Worm (Caenorhabditis elegans) whole organism, young adult: ENCODE data around the gene ins-8.

Source experiments
- B0336.3 ChIP-seq: fragments of 200-800 bp; sonication (Bioruptor generic); IDR thresholded peaks from 2 replicates; pipeline ENCODE4 v1.3.6; 2022; ENCODE audit warnings: missing genetic modification characterization, missing compliant biosample characterization
- F22D6.2 ChIP-seq: sonication (generic microtip); optimal IDR thresholded peaks from 2 replicates; lab custom pipeline; 2016; ENCODE audit warnings: mild to moderate bottlenecking, missing genetic modification characterization, missing compliant biosample characterization
- F33H1.4 ChIP-seq: fragments of 200-800 bp; sonication (Bioruptor generic); IDR thresholded peaks from 2 replicates; pipeline ENCODE4 v1.3.6; 2022; ENCODE audit warnings: missing genetic modification reagents, missing genetic modification characterization, missing compliant biosample characterization
- F55B11.4 ChIP-seq: sonication (generic microtip); optimal IDR thresholded peaks from 2 replicates; lab custom pipeline; 2016; ENCODE audit warnings: missing compliant biosample characterization, missing genetic modification characterization, borderline replicate concordance; ENCODE audit not compliant: insufficient read depth
- Y53G8AR.9 ChIP-seq: fragments of 200-800 bp; sonication (Bioruptor generic); conservative IDR thresholded peaks from 2 replicates; pipeline ENCODE4 v1.3.6; 2022; ENCODE audit warnings: missing genetic modification reagents, missing genetic modification characterization, missing compliant biosample characterization
- akir-1 ChIP-seq: fragments of 200-800 bp; sonication (Bioruptor generic); optimal IDR thresholded peaks from 2 replicates; lab custom pipeline; 2018; ENCODE audit warnings: mild to moderate bottlenecking, missing genetic modification characterization, moderate library complexity, missing compliant biosample characterization
- ama-1 ChIP-seq, 3 experiments: fragments of 150-350 bp in 1 of 3; sonication (generic microtip) in 2 of 3; optimal IDR thresholded peaks; 2 replicates each; lab custom pipeline; 2014 to 2018; ENCODE audit warnings: missing biosample characterization in 2 of 3, missing genetic modification characterization in 2 of 3, missing genetic modification reagents in 2 of 3
- attf-3 ChIP-seq: fragments of 200-800 bp; sonication (Bioruptor generic); conservative IDR thresholded peaks from 2 replicates; pipeline ENCODE4 v1.3.6; 2022; ENCODE audit warnings: missing genetic modification reagents, missing genetic modification characterization, missing compliant biosample characterization
- attf-5 ChIP-seq: fragments of 200-800 bp; sonication (Bioruptor generic); optimal IDR thresholded peaks from 2 replicates; lab custom pipeline; 2018; ENCODE audit warnings: mild to moderate bottlenecking, missing genetic modification characterization, missing compliant biosample characterization
- attf-6 ChIP-seq: fragments of 200-800 bp; sonication (Bioruptor generic); IDR thresholded peaks from 2 replicates; pipeline ENCODE4 v1.3.6; 2022; ENCODE audit warnings: missing genetic modification reagents, missing genetic modification characterization, missing compliant biosample characterization
- bed-1 ChIP-seq: fragments of 200-800 bp; sonication (Bioruptor generic); IDR thresholded peaks from 2 replicates; pipeline ENCODE4 v1.3.6; 2022; ENCODE audit warnings: missing genetic modification reagents, missing genetic modification characterization, missing compliant biosample characterization
- bed-2 ChIP-seq: fragments of 200-800 bp; sonication (Bioruptor generic); IDR thresholded peaks from 2 replicates; pipeline ENCODE4 v1.3.6; 2022; ENCODE audit warnings: missing genetic modification reagents, missing genetic modification characterization, missing compliant biosample characterization
- cebp-1 ChIP-seq, 2 experiments: fragments of 200-800 bp in 1 of 2; sonication (Bioruptor generic) in 1 of 2; sonication (generic microtip) in 1 of 2; IDR thresholded peaks in 1 of 2; optimal IDR thresholded peaks in 1 of 2; 2 replicates each; pipeline versions ENCODE4 v1.3.6 to Lab custom; 2017 to 2022; ENCODE audit warnings: missing compliant biosample characterization in 2 of 2, missing genetic modification characterization in 2 of 2, mild to moderate bottlenecking in 1 of 2, missing genetic modification reagents in 1 of 2, moderate library complexity in 1 of 2
- ceh-58 ChIP-seq: fragments of 200-800 bp; sonication (Bioruptor generic); IDR thresholded peaks from 2 replicates; pipeline ENCODE4 v1.3.6; 2022; ENCODE audit warnings: missing genetic modification characterization, missing compliant biosample characterization
- die-1 ChIP-seq: sonication (generic microtip); optimal IDR thresholded peaks from 2 replicates; lab custom pipeline; 2016; ENCODE audit warnings: missing genotype, mild to moderate bottlenecking, missing genetic modification characterization, missing compliant biosample characterization
- egl-18 ChIP-seq: fragments of 200-800 bp; sonication (Bioruptor generic); IDR thresholded peaks from 2 replicates; pipeline ENCODE4 v1.3.6; 2022; ENCODE audit warnings: missing genetic modification reagents, missing genetic modification characterization, missing compliant biosample characterization
- egl-44 ChIP-seq: fragments of 200-800 bp; sonication (Bioruptor generic); IDR thresholded peaks from 2 replicates; pipeline ENCODE4 v1.3.6; 2022; ENCODE audit warnings: missing genetic modification reagents, missing genetic modification characterization, missing compliant biosample characterization
- egrh-3 ChIP-seq: fragments of 200-800 bp; sonication (Bioruptor generic); IDR thresholded peaks from 2 replicates; pipeline ENCODE4 v1.3.6; 2022; ENCODE audit warnings: missing genetic modification reagents, missing genetic modification characterization, missing compliant biosample characterization
- ets-4 ChIP-seq: fragments of 200-800 bp; sonication (Bioruptor generic); optimal IDR thresholded peaks from 2 replicates; lab custom pipeline; 2018; ENCODE audit warnings: mild to moderate bottlenecking, missing genetic modification characterization, missing compliant biosample characterization
- fkh-3 ChIP-seq: sonication (generic microtip); optimal IDR thresholded peaks from 2 replicates; lab custom pipeline; 2016; ENCODE audit warnings: mild to moderate bottlenecking, missing genetic modification characterization, missing compliant biosample characterization
- gei-17 ChIP-seq: fragments of 200-800 bp; sonication (Bioruptor generic); optimal IDR thresholded peaks from 2 replicates; lab custom pipeline; 2018; ENCODE audit warnings: mild to moderate bottlenecking, missing genetic modification characterization, missing compliant biosample characterization
- hlh-12 ChIP-seq: sonication (generic microtip); optimal IDR thresholded peaks from 2 replicates; lab custom pipeline; 2016; ENCODE audit warnings: missing genetic modification characterization, missing compliant biosample characterization
- hmg-20 ChIP-seq: fragments of 200-800 bp; sonication (Bioruptor generic); IDR thresholded peaks from 2 replicates; pipeline ENCODE4 v1.3.6; 2022; ENCODE audit warnings: missing genetic modification reagents, missing genetic modification characterization, missing compliant biosample characterization
- hsf-1 ChIP-seq: fragments of 200-800 bp; sonication (Bioruptor generic); IDR thresholded peaks from 2 replicates; pipeline ENCODE4 v1.3.6; 2022; ENCODE audit warnings: missing genetic modification reagents, missing genetic modification characterization, missing compliant biosample characterization
- lin-35 ChIP-seq, 3 experiments: fragments of 150-350 bp in 2 of 3; sonication (generic microtip) in 1 of 3; optimal IDR thresholded peaks; 2 replicates each; lab custom pipeline; 2014 to 2018; ENCODE audit warnings: missing biosample characterization in 3 of 3, missing genetic modification characterization in 3 of 3, missing genetic modification reagents in 3 of 3
- lin-40 ChIP-seq: sonication (generic microtip); optimal IDR thresholded peaks from 2 replicates; lab custom pipeline; 2016; ENCODE audit warnings: missing genetic modification characterization, mild to moderate bottlenecking, missing compliant biosample characterization, missing genotype, missing genetic modification reagents
- lsl-1 ChIP-seq: fragments of 200-800 bp; sonication (Bioruptor generic); optimal IDR thresholded peaks from 2 replicates; lab custom pipeline; 2018; ENCODE audit warnings: mild to moderate bottlenecking, missing genetic modification characterization, moderate library complexity, missing compliant biosample characterization
- mxl-1 ChIP-seq: sonication (generic microtip); optimal IDR thresholded peaks from 2 replicates; lab custom pipeline; 2016; ENCODE audit warnings: missing genetic modification characterization, missing compliant biosample characterization
- nfya-2 ChIP-seq: fragments of 200-800 bp; sonication (Bioruptor generic); IDR thresholded peaks from 2 replicates; pipeline ENCODE4 v1.3.6; 2022; ENCODE audit warnings: missing genetic modification reagents, missing genetic modification characterization, missing compliant biosample characterization
- nhr-80 ChIP-seq: sonication (generic microtip); optimal IDR thresholded peaks from 2 replicates; lab custom pipeline; 2016; ENCODE audit warnings: missing genetic modification characterization, missing compliant biosample characterization
- pha-4 ChIP-seq: fragments of 150-350 bp; sonication (generic microtip); optimal IDR thresholded peaks from 2 replicates; lab custom pipeline; 2014; ENCODE audit warnings: missing biosample characterization, missing genetic modification reagents, missing genetic modification characterization
- repo-1 ChIP-seq: sonication (generic microtip); optimal IDR thresholded peaks from 2 replicates; lab custom pipeline; 2017; ENCODE audit warnings: mild to moderate bottlenecking, missing genetic modification characterization, missing compliant biosample characterization
- sptf-2 ChIP-seq: fragments of 200-800 bp; sonication (Bioruptor generic); optimal IDR thresholded peaks from 2 replicates; lab custom pipeline; 2018; ENCODE audit warnings: mild to moderate bottlenecking, missing genetic modification characterization, missing compliant biosample characterization
- tbp1 ChIP-seq: fragments of 200-800 bp; sonication (Bioruptor generic); optimal IDR thresholded peaks from 2 replicates; lab custom pipeline; 2018; ENCODE audit warnings: mild to moderate bottlenecking, missing genetic modification characterization, missing compliant biosample characterization
- unc-62 ChIP-seq: fragments of 150-350 bp; optimal IDR thresholded peaks from 2 replicates; lab custom pipeline; 2014; ENCODE audit warnings: missing biosample characterization, missing genetic modification reagents, missing genetic modification characterization
- xnd-1 ChIP-seq: sonication (generic microtip); optimal IDR thresholded peaks from 2 replicates; lab custom pipeline; 2016; ENCODE audit warnings: missing genotype, missing genetic modification reagents, missing genetic modification characterization, missing compliant biosample characterization
- zfh-2 ChIP-seq: fragments of 200-800 bp; sonication (Bioruptor generic); conservative IDR thresholded peaks from 2 replicates; pipeline ENCODE4 v1.3.6; 2022; ENCODE audit warnings: missing genetic modification reagents, missing genetic modification characterization, missing compliant biosample characterization
- ztf-22 ChIP-seq: fragments of 200-800 bp; sonication (Bioruptor generic); optimal IDR thresholded peaks from 2 replicates; lab custom pipeline; 2018; ENCODE audit warnings: mild to moderate bottlenecking, missing genetic modification characterization, moderate library complexity, missing compliant biosample characterization
- ztf-6 ChIP-seq: fragments of 200-800 bp; sonication (Bioruptor generic); IDR thresholded peaks from 2 replicates; pipeline ENCODE4 v1.3.6; 2022; ENCODE audit warnings: missing genetic modification reagents, missing genetic modification characterization, missing compliant biosample characterization

Gene ins-8

ce11 chrIV:9669969-9670368 is 10.8 kb downstream of the ins-8 start (continued):
- TF ChIP-seq egl-18 (0 out of 2 replicates have a peak, but pooled peaks have one; percentile 4), hsf-1 (GFP tag; lab: Robert Waterston, UW) (no peak), ama-1 (optimal IDR thresholded peaks at IDR 0.05; lab: Kevin White, UChicago) (no peak), ama-1 (GFP tag; optimal IDR thresholded peaks at IDR 0.05; lab: Kevin White, UChicago) (no peak), hmg-20 (GFP tag; lab: Robert Waterston, UW) (no peak), attf-3 (GFP tag; lab: Robert Waterston, UW) (no peak), ceh-58 (GFP tag; lab: Robert Waterston, UW) (no peak), akir-1 (GFP tag; lab: Kevin White, UChicago) (no peak), unc-62 (GFP tag; lab: Kevin White, UChicago) (no peak), zfh-2 (GFP tag; lab: Robert Waterston, UW) (no peak)
- TF ChIP-seq, all 124 proteins: peak for 13

- no peak for TF ChIP-seq fkh-3 (tag; lab: Kevin White, UChicago)
- no peak for TF ChIP-seq attf-6 (GFP tag; lab: Robert Waterston, UW)
- TF ChIP-seq cebp-1 (GFP tag; IDR thresholded peaks at IDR 0.05; lab: Robert Waterston, UW): no peak
- TF ChIP-seq cebp-1 (tag; optimal IDR thresholded peaks at IDR 0.05; lab: Kevin White, UChicago): peak; percentile 18
- no peak for TF ChIP-seq ztf-22
- TF ChIP-seq lin-35 (GFP tag; optimal IDR thresholded peaks at IDR 0.05; lab: Kevin White, UChicago): peak in 1 of 3 experiments; percentile 18
- peak; percentile 79 for TF ChIP-seq pha-4 (tag; lab: Kevin White, UChicago)
- TF ChIP-seq bed-2 (GFP tag; lab: Robert Waterston, UW): no peak
- TF ChIP-seq nhr-80: peak; percentile 46
- no peak for TF ChIP-seq repo-1
- TF ChIP-seq F33H1.4 (GFP tag; lab: Robert Waterston, UW): no peak
- TF ChIP-seq F55B11.4 (tag; lab: Kevin White, UChicago): no peak
- TF ChIP-seq bed-1 (GFP tag; lab: Robert Waterston, UW): no peak
Observed at ce11 chrIV:9668103-9668672, 12.6 kb downstream of the ins-8 start.

ce11 chrIV:9667084-9667483 is 13.7 kb downstream of the ins-8 start:
- no peak for TF ChIP-seq ztf-6 (GFP tag; lab: Robert Waterston, UW)
- no peak for TF ChIP-seq nfya-2
- no peak for TF ChIP-seq sptf-2
- TF ChIP-seq ztf-22: no peak
- TF ChIP-seq attf-5: no peak
- TF ChIP-seq tbp1 (GFP tag; lab: Kevin White, UChicago): no peak
- no peak for TF ChIP-seq lin-40

ce11 chrIV:9659999-9660398 is 20.7 kb downstream of the ins-8 start:
- TF ChIP-seq tbp1 (GFP tag; lab: Kevin White, UChicago) (no peak), xnd-1 (no peak), die-1 (tag; lab: Kevin White, UChicago) (no peak), Y53G8AR.9 (GFP tag; lab: Robert Waterston, UW) (no peak), cebp-1 (GFP tag; IDR thresholded peaks at IDR 0.05; lab: Robert Waterston, UW) (no peak), cebp-1 (tag; optimal IDR thresholded peaks at IDR 0.05; lab: Kevin White, UChicago) (no peak), egrh-3 (GFP tag; lab: Robert Waterston, UW) (no peak), ets-4 (no peak), lsl-1 (no peak), mxl-1 (tag; lab: Kevin White, UChicago) (no peak), gei-17 (GFP tag; lab: Kevin White, UChicago) (no peak), egl-44 (GFP tag; lab: Robert Waterston, UW) (no peak), sptf-2 (no peak), B0336.3 (no peak), unc-62 (GFP tag; lab: Kevin White, UChicago) (no peak), egl-18 (no peak), fkh-3 (tag; lab: Kevin White, UChicago) (no peak), F22D6.2 (tag; lab: Kevin White, UChicago) (no peak), hlh-12 (tag; lab: Kevin White, UChicago) (no peak)
